Fruit fly (Drosophila melanogaster): Measurements from ENCODE around the gene CG17321.

- TF ChIP-seq CG6792 (GFP tag; optimal IDR thresholded peaks at IDR 0.05) (no peak), CG8319 (GFP tag; optimal IDR thresholded peaks at IDR 0.05) (no peak)
Observed at dm6 chr2L:18896818-18897578, 52.0 kb downstream of the CG17321 start.

Measured in whole organism, prepupa.